Worm (Caenorhabditis elegans): Measurements from ENCODE around the gene npr-18.

npr-18 gene

ce11 chrX:9735479-9735878, 44.9 kb downstream of the npr-18 start:
- TF ChIP-seq W03F9.2 (tag; optimal IDR thresholded peaks at IDR 0.05) (no peak), dao-5 (tag; optimal IDR thresholded peaks at IDR 0.05) (no peak), him-1 (tag; optimal IDR thresholded peaks at IDR 0.05) (no peak)

ce11 chrX:9737730-9738129, 47.2 kb downstream of the npr-18 start, which contains the start of gene F15G9.5:
TSS of gene F15G9.5 (minus strand) at chrX:9737888.
- TF ChIP-seq him-1 (tag; optimal IDR thresholded peaks at IDR 0.05) = peak; percentile 2
- no peak for TF ChIP-seq dao-5 (tag; optimal IDR thresholded peaks at IDR 0.05)

- TF ChIP-seq him-1 (tag; optimal IDR thresholded peaks at IDR 0.05) (no peak), W03F9.2 (tag; optimal IDR thresholded peaks at IDR 0.05) (no peak), dao-5 (tag; optimal IDR thresholded peaks at IDR 0.05) (no peak)
Observed at ce11 chrX:9742058-9742457, 51.5 kb downstream of the npr-18 start.

- TF ChIP-seq him-1 (tag; optimal IDR thresholded peaks at IDR 0.05) = peak; percentile 98
- peak; percentile 94 for TF ChIP-seq dao-5 (tag; optimal IDR thresholded peaks at IDR 0.05)
Observed at ce11 chrX:9743513-9743914, 53.0 kb downstream of the npr-18 start.
